Worm (Caenorhabditis elegans): ENCODE measurements around the gene srg-59.

Gene srg-59

DNA sequence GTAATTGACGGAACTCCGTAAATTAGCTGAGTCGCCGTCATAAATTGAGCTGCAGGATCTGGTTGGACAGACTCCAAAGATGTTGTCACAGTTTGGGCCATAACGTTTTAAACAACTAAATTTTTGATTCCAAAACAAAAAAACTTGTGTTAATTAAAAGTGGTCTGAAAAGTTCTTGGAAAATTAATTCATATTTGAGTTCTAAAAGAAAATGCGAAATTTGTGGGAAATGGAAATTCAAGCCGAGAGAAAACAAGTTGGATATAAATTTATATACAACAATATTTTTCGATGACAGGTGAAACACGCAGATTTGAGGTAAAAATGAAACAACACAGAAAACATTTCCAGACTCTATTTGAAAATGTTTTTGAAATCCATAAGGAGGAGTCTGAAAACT, at the start of gene srg-59:
Gene srg-59 (minus strand): TSS at position 101 of the 400 bp plus-strand sequence.
- TF ChIP-seq rnt-1 (tag; optimal IDR thresholded peaks at IDR 0.05) (no peak), ceh-63 (GFP tag; optimal IDR thresholded peaks at IDR 0.05) (no peak), nhr-20 (tag; optimal IDR thresholded peaks at IDR 0.05) (no peak), ztf-4 (tag; optimal IDR thresholded peaks at IDR 0.05) (no peak), fkh-8 (tag; optimal IDR thresholded peaks at IDR 0.05) (no peak), jun-1 (tag; optimal IDR thresholded peaks at IDR 0.05) (no peak), aly-2 (tag; optimal IDR thresholded peaks at IDR 0.05) (no peak), sox-4 (tag; optimal IDR thresholded peaks at IDR 0.05) (no peak), ceh-90 (tag; optimal IDR thresholded peaks at IDR 0.05) (no peak), ceh-8 (GFP tag; optimal IDR thresholded peaks at IDR 0.05) (no peak), Y116A8C.19 (tag; optimal IDR thresholded peaks at IDR 0.05; ENCODE audit: borderline replicate concordance) (no peak), sup-37 (GFP tag; optimal IDR thresholded peaks at IDR 0.05) (no peak), ets-5 (GFP tag; IDR thresholded peaks at IDR 0.05) (no peak)

DNA sequence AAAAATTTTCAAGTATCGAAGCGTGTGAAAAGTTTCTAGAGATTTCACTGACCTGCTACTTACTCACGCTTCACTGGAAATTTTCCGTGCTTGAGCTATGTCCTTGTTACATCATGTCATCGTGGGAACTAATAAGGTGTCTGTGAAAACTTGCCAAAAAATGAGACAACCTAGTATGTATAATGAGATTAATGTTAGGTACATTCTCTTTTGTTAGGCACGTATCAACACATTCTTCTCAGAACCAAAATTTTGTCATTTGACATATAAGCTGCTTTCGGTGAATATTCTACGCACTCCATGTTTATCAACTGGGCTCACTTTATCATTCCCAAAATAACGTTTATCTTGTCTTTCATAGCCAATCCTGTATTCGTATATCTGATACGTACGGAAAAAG, 48.9 kb upstream of the srg-59 start, which contains the start of gene srj-18:
Gene srj-18 (plus strand): TSS at position 301 of the 400 bp plus-strand sequence.
- peak; percentile 59 for TF ChIP-seq fkh-8 (tag; optimal IDR thresholded peaks at IDR 0.05)
- TF ChIP-seq swsn-7 (tag; optimal IDR thresholded peaks at IDR 0.05): no peak
- TF ChIP-seq ceh-63 (GFP tag; optimal IDR thresholded peaks at IDR 0.05): no peak
- TF ChIP-seq lin-14 (GFP tag; optimal IDR thresholded peaks at IDR 0.05): no peak
- TF ChIP-seq efl-3 (GFP tag; optimal IDR thresholded peaks at IDR 0.05): no peak

DNA sequence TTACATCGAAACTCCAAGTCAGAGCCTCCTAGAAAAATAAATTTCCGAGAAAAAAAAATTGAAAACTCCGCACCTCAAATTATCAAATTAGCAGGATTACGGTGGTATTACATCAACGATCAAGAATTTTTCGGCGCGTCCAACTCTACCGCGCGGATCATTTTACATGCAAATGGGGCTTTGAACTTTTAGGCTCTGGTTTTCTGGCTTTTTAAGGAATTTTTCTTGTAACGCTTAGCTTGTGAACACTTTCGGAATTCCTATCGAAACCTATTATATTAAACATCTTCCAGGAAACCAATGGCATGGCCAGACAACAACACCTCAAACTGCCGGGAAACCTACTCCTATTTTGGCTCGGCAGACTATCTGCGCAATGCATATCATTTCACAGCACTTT, 46.4 kb upstream of the srg-59 start, which contains the start of gene srh-56:
Gene srh-56 (plus strand): TSS at position 301 of the 400 bp plus-strand sequence.
- no peak for TF ChIP-seq nhr-11 (tag; optimal IDR thresholded peaks at IDR 0.05)
- TF ChIP-seq unc-130 (tag; optimal IDR thresholded peaks at IDR 0.05): no peak
- TF ChIP-seq skn-1 (tag; optimal IDR thresholded peaks at IDR 0.05): no peak
- TF ChIP-seq lsy-2 (tag; optimal IDR thresholded peaks at IDR 0.05): no peak
- TF ChIP-seq elt-2 (tag; optimal IDR thresholded peaks at IDR 0.05): no peak
- no peak for TF ChIP-seq vab-15 (tag; optimal IDR thresholded peaks at IDR 0.05)
- no peak for TF ChIP-seq F16B12.6 (tag; optimal IDR thresholded peaks at IDR 0.05)
- TF ChIP-seq ets-5 (GFP tag; IDR thresholded peaks at IDR 0.05): no peak

DNA sequence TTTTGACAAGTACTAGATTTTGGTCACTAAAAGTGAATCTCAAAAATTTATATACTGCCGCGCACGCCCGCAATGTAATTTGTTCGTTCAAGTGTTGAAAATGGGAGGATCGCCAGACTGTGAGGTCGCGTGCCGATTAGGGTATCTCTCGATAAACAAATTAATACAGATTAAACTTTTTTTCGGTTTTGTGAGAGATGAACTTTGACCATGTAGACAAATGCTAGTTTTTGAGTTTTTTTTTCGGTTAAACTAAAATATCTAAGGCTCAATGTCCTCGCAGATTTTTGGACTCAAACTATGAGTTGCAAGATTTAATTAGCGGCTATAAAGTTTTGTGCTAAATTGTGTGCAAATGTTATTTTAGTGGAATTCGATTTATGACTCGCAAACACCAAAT, 44.6 kb upstream of the srg-59 start, which contains the start of gene dhs-15:
Gene dhs-15 (minus strand): TSS at position 101 of the 400 bp plus-strand sequence.
- TF ChIP-seq ceh-90 (tag; optimal IDR thresholded peaks at IDR 0.05): no peak
- TF ChIP-seq nhr-85 (tag): peak; percentile 64

DNA sequence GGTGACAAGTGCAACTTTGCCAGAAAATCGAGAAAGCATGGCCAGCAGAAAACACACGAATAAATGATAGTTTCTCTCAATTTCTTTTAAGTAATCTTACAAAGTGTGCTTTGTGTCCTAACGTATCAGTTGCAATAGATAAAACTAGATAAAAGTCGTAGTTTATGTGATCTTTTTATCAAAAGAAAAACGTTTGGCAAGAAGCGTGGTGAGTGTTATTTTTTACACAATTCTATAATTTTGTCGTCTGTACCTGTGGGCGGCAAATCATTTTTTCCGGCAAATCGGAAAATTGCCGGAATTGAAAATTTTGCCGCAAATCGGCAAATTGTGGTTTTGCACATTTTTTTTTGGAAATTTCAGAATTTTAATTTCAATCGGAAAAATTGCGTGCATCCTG, 42.3 kb upstream of the srg-59 start, which contains the start of gene R05D8.9:
Gene R05D8.9 (minus strand): TSS at position 101 of the 400 bp plus-strand sequence.
- TF ChIP-seq C34B4.2 (tag; optimal IDR thresholded peaks at IDR 0.05): no peak
- TF ChIP-seq unc-86 (tag; optimal IDR thresholded peaks at IDR 0.05): no peak
- no peak for TF ChIP-seq lin-39 (tag; optimal IDR thresholded peaks at IDR 0.05)
- TF ChIP-seq jun-1 (tag; optimal IDR thresholded peaks at IDR 0.05): no peak
- no peak for TF ChIP-seq C16A3.4 (tag; optimal IDR thresholded peaks at IDR 0.05)
- TF ChIP-seq ceh-88 (GFP tag; IDR thresholded peaks at IDR 0.05): no peak
- no peak for TF ChIP-seq unc-62 (GFP tag; optimal IDR thresholded peaks at IDR 0.05)
- no peak for TF ChIP-seq hlh-4 (tag; optimal IDR thresholded peaks at IDR 0.05)
- no peak for TF ChIP-seq dpl-1 (GFP tag; optimal IDR thresholded peaks at IDR 0.05)
- TF ChIP-seq ceh-82 (tag; optimal IDR thresholded peaks at IDR 0.05): no peak

DNA sequence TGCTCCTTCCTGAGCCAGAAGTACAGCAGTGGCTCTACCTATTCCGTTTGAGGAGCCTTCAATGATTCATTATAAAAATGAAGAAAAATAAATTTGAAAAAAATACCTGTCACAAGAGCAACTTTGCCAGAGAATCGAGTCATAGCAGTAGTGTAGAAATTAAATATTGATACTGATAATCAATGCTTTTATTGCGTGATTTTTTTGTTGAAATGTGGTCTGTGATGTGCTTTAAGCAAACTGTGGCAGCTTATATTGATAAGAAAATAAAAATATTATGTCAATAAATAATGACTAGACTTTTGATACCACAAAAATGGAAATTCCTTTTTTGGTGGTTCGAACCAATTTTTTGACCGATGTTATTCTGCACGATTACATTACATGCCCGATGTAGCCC, 39.9 kb upstream of the srg-59 start, which contains the start of gene dhs-14:
Gene dhs-14 (minus strand): TSS at position 149 of the 400 bp plus-strand sequence.
- TF ChIP-seq nhr-90 (tag; optimal IDR thresholded peaks at IDR 0.05; ENCODE audit: poor library complexity): no peak
- no peak for TF ChIP-seq fkh-4 (tag; optimal IDR thresholded peaks at IDR 0.05; ENCODE audit: borderline replicate concordance)
- peak; percentile 71 for TF ChIP-seq elt-2 (tag; optimal IDR thresholded peaks at IDR 0.05)
- peak in 1 of 2 experiments; percentile 21 for TF ChIP-seq lin-35 (GFP tag; optimal IDR thresholded peaks at IDR 0.05)
- TF ChIP-seq F16B12.6 (tag; optimal IDR thresholded peaks at IDR 0.05): no peak
- no peak for TF ChIP-seq fkh-10 (GFP tag; optimal IDR thresholded peaks at IDR 0.05)

All from whole organism, L1 larva.